Fruit fly (Drosophila melanogaster) whole organism, embryonic: ENCODE measurements around the gene alpha-Man-Ia.
A peak's percentile ranks its signal among the peaks of the same experiment; 100 is the strongest.

Experiments
- BtbVII ChIP-seq: fragments of 200-800 bp; sonication (Bioruptor generic); optimal IDR thresholded peaks from 3 replicates; lab custom pipeline; 2017; ENCODE audit warnings: missing biosample characterization, mild to moderate bottlenecking, missing genetic modification characterization
- CG11560 ChIP-seq: fragments of 200-800 bp; sonication (Bioruptor generic); IDR thresholded peaks from 3 replicates; pipeline ENCODE4 v1.3.6; 2022; ENCODE audit warnings: missing biosample characterization, missing genetic modification characterization
- CG14014 ChIP-seq: fragments of 200-800 bp; sonication (Bioruptor generic); IDR thresholded peaks from 2 replicates; pipeline ENCODE4 v1.3.6; 2022; ENCODE audit warnings: missing biosample characterization, missing genetic modification characterization
- CG17829 ChIP-seq: fragments of 200-800 bp; optimal IDR thresholded peaks from 2 replicates; lab custom pipeline; 2019; ENCODE audit warnings: missing biosample characterization, mild to moderate bottlenecking, missing genetic modification characterization, moderate library complexity
- CG2199 ChIP-seq: fragments of 200-800 bp; sonication (Bioruptor generic); IDR thresholded peaks from 3 replicates; pipeline ENCODE4 v1.3.6; 2022; ENCODE audit warnings: missing biosample characterization, missing genetic modification characterization
- CG2678 ChIP-seq: fragments of 200-800 bp; sonication (Bioruptor generic); optimal IDR thresholded peaks from 3 replicates; lab custom pipeline; 2019; ENCODE audit warnings: missing biosample characterization, mild to moderate bottlenecking, missing genetic modification characterization, moderate library complexity
- CG3163 ChIP-seq: fragments of 200-800 bp; sonication (Bioruptor generic); optimal IDR thresholded peaks from 3 replicates; lab custom pipeline; 2016; ENCODE audit warnings: missing biosample characterization, missing genetic modification characterization
- CG32532 ChIP-seq: fragments of 200-800 bp; sonication (Bioruptor generic); IDR thresholded peaks from 2 replicates; pipeline ENCODE4 v1.3.6; 2022; ENCODE audit warnings: missing biosample characterization, missing genetic modification characterization
- CG34224 ChIP-seq: fragments of 200-800 bp; sonication (Bioruptor generic); IDR thresholded peaks from 3 replicates; pipeline ENCODE4 v1.3.6; 2022; ENCODE audit warnings: missing biosample characterization, missing genetic modification characterization; ENCODE audit not compliant: partially characterized antibody
- CG4707 ChIP-seq: fragments of 200-800 bp; sonication (Bioruptor generic); optimal IDR thresholded peaks from 2 replicates; lab custom pipeline; 2018; ENCODE audit warnings: missing biosample characterization, mild to moderate bottlenecking, missing genetic modification characterization, moderate library complexity
- CG6683 ChIP-seq: fragments of 200-800 bp; sonication (Bioruptor generic); optimal IDR thresholded peaks from 2 replicates; lab custom pipeline; 2017; ENCODE audit warnings: missing biosample characterization, mild to moderate bottlenecking, missing genetic modification characterization, missing genetic modification reagents
- CG7987 ChIP-seq: fragments of 200-800 bp; sonication (Bioruptor generic); optimal IDR thresholded peaks from 2 replicates; lab custom pipeline; 2018; ENCODE audit warnings: missing biosample characterization, mild to moderate bottlenecking, missing genetic modification characterization, moderate library complexity
- CG8089 ChIP-seq: fragments of 200-800 bp; sonication (Bioruptor generic); optimal IDR thresholded peaks from 3 replicates; lab custom pipeline; 2016; ENCODE audit warnings: missing biosample characterization, missing genetic modification characterization
- CG9609 ChIP-seq: fragments of 200-800 bp; sonication (Bioruptor generic); optimal IDR thresholded peaks from 3 replicates; lab custom pipeline; 2016; ENCODE audit warnings: missing biosample characterization, missing genetic modification characterization
- CG9817 ChIP-seq: fragments of 200-800 bp; sonication (Bioruptor generic); optimal IDR thresholded peaks from 2 replicates; lab custom pipeline; 2018; ENCODE audit warnings: missing biosample characterization, mild to moderate bottlenecking, missing genetic modification characterization, moderate library complexity
- D19A ChIP-seq: fragments of 200-800 bp; optimal IDR thresholded peaks from 3 replicates; lab custom pipeline; 2019; ENCODE audit warnings: missing biosample characterization, mild to moderate bottlenecking, missing genetic modification characterization, moderate library complexity
- Dp ChIP-seq: fragments of 200-800 bp; sonication (Bioruptor generic); optimal IDR thresholded peaks from 2 replicates; lab custom pipeline; 2018; ENCODE audit warnings: missing biosample characterization, mild to moderate bottlenecking, missing genetic modification characterization, moderate library complexity
- Ets65A ChIP-seq: fragments of 200-800 bp; sonication (Bioruptor generic); peaks from one replicate; lab custom pipeline; 2016; ENCODE audit warnings: missing biosample characterization, missing genetic modification characterization
- HLHmδ ChIP-seq: fragments of 200-800 bp; sonication (Bioruptor generic); optimal IDR thresholded peaks from 2 replicates; lab custom pipeline; 2018; ENCODE audit warnings: missing biosample characterization, mild to moderate bottlenecking, missing genetic modification characterization, moderate library complexity
- Hand ChIP-seq: fragments of 200-800 bp; sonication (Bioruptor generic); optimal IDR thresholded peaks from 2 replicates; lab custom pipeline; 2017; ENCODE audit warnings: mild to moderate bottlenecking, missing biosample characterization, missing genetic modification reagents, missing genetic modification characterization
- Myb ChIP-seq: fragments of 200-800 bp; sonication (Bioruptor generic); optimal IDR thresholded peaks from 2 replicates; lab custom pipeline; 2016; ENCODE audit warnings: missing biosample characterization, missing genetic modification characterization
- NFAT ChIP-seq: fragments of 200-800 bp; sonication (Bioruptor generic); IDR thresholded peaks from 2 replicates; pipeline ENCODE4 v1.3.6; 2022; ENCODE audit warnings: missing biosample characterization, missing genetic modification characterization
- Neu2 ChIP-seq: fragments of 200-800 bp; sonication (Bioruptor generic); optimal IDR thresholded peaks from 3 replicates; lab custom pipeline; 2016; ENCODE audit warnings: missing biosample characterization, missing genetic modification characterization, borderline replicate concordance
- Opbp ChIP-seq: fragments of 200-800 bp; sonication (Bioruptor generic); IDR thresholded peaks from 3 replicates; pipeline ENCODE4 v1.3.6; 2022; ENCODE audit warnings: missing biosample characterization, missing genetic modification characterization; ENCODE audit not compliant: partially characterized antibody
- Pdp1 ChIP-seq, 2 experiments: fragments of 200-800 bp; sonication (Bioruptor generic); optimal IDR thresholded peaks; 3 replicates each; lab custom pipeline; 2016; ENCODE audit warnings: missing biosample characterization in 2 of 2, missing genetic modification characterization in 2 of 2, mild to moderate bottlenecking in 1 of 2, moderate library complexity in 1 of 2
- Ptx1 ChIP-seq: fragments of 200-800 bp; sonication (Bioruptor generic); IDR thresholded peaks from 2 replicates; pipeline ENCODE4 v1.3.6; 2022; ENCODE audit warnings: missing biosample characterization, missing genetic modification characterization
- Rx ChIP-seq: fragments of 200-800 bp; sonication (Bioruptor generic); IDR thresholded peaks from 2 replicates; pipeline ENCODE4 v1.3.6; 2022; ENCODE audit warnings: missing biosample characterization, missing genetic modification characterization
- Sry-δ ChIP-seq: fragments of 200-800 bp; sonication (Bioruptor generic); optimal IDR thresholded peaks from 2 replicates; lab custom pipeline; 2016; ENCODE audit warnings: missing biosample characterization, missing genetic modification characterization
- Xrp1 ChIP-seq: fragments of 200-800 bp; sonication (Bioruptor generic); IDR thresholded peaks from 2 replicates; pipeline ENCODE4 v1.3.6; 2022; ENCODE audit warnings: missing biosample characterization, missing genetic modification characterization
- ase ChIP-seq: fragments of 200-800 bp; sonication (Bioruptor generic); IDR thresholded peaks from 3 replicates; pipeline ENCODE4 v1.3.6; 2022; ENCODE audit warnings: missing biosample characterization, missing genetic modification characterization
- ato ChIP-seq: fragments of 200-800 bp; sonication (Bioruptor generic); IDR thresholded peaks from 2 replicates; pipeline ENCODE4 v1.3.6; 2022; ENCODE audit warnings: missing biosample characterization, missing genetic modification characterization; ENCODE audit not compliant: partially characterized antibody
- bab2 ChIP-seq: fragments of 200-800 bp; sonication (Bioruptor generic); optimal IDR thresholded peaks from 2 replicates; lab custom pipeline; 2016; ENCODE audit warnings: missing biosample characterization, missing genetic modification characterization
- caup ChIP-seq: fragments of 200-800 bp; sonication (Bioruptor generic); optimal IDR thresholded peaks from 3 replicates; lab custom pipeline; 2017; ENCODE audit warnings: missing biosample characterization, mild to moderate bottlenecking, missing genetic modification characterization, moderate library complexity; ENCODE audit not compliant: severe bottlenecking
- chinmo ChIP-seq: fragments of 200-800 bp; sonication (Bioruptor generic); IDR thresholded peaks from 4 replicates; pipeline ENCODE4 v1.3.6; 2022; ENCODE audit warnings: missing biosample characterization, missing genetic modification characterization; ENCODE audit not compliant: partially characterized antibody
- gem ChIP-seq: fragments of 200-800 bp; sonication (Bioruptor generic); optimal IDR thresholded peaks from 2 replicates; lab custom pipeline; 2019; ENCODE audit warnings: missing biosample characterization, mild to moderate bottlenecking, missing genetic modification characterization, moderate library complexity
- grn ChIP-seq: fragments of 200-800 bp; sonication (Bioruptor generic); optimal IDR thresholded peaks from 3 replicates; lab custom pipeline; 2017; ENCODE audit warnings: missing biosample characterization, missing genetic modification characterization
- ham ChIP-seq: fragments of 200-800 bp; sonication (Bioruptor generic); IDR thresholded peaks from 2 replicates; pipeline ENCODE4 v1.3.6; 2022; ENCODE audit warnings: missing biosample characterization, missing genetic modification characterization
- hbn ChIP-seq: fragments of 200-800 bp; sonication (Bioruptor generic); IDR thresholded peaks from 2 replicates; pipeline ENCODE4 v1.3.6; 2022; ENCODE audit warnings: missing biosample characterization, missing genetic modification characterization; ENCODE audit not compliant: partially characterized antibody
- lab ChIP-seq: fragments of 200-800 bp; sonication (Bioruptor generic); optimal IDR thresholded peaks from 3 replicates; lab custom pipeline; 2017; ENCODE audit warnings: missing biosample characterization, missing genetic modification characterization, mild to moderate bottlenecking, moderate library complexity, missing genetic modification reagents
- lmd ChIP-seq: fragments of 200-800 bp; sonication (Bioruptor generic); IDR thresholded peaks from 2 replicates; pipeline ENCODE4 v1.3.6; 2022; ENCODE audit warnings: missing biosample characterization, missing genetic modification characterization
- lola ChIP-seq, 3 experiments: fragments of >200 bp in 2 of 3; fragments of 200-800 bp in 1 of 3; sonication (Bioruptor generic) in 1 of 3; optimal IDR thresholded peaks; 2 replicates each; lab custom pipeline; 2017 to 2019; ENCODE audit warnings: missing biosample characterization in 3 of 3, missing genetic modification characterization in 3 of 3, mild to moderate bottlenecking in 1 of 3, moderate library complexity in 1 of 3
- pb ChIP-seq: fragments of 200-800 bp; sonication (Bioruptor generic); optimal IDR thresholded peaks from 3 replicates; lab custom pipeline; 2016; ENCODE audit warnings: missing biosample characterization, missing genetic modification characterization
- phol ChIP-seq: fragments of 200-800 bp; sonication (Bioruptor generic); optimal IDR thresholded peaks from 3 replicates; lab custom pipeline; 2018; ENCODE audit warnings: missing biosample characterization, mild to moderate bottlenecking, missing genetic modification characterization, moderate library complexity
- tgo ChIP-seq: fragments of 200-800 bp; sonication (Bioruptor generic); IDR thresholded peaks from 3 replicates; pipeline ENCODE4 v1.3.6; 2022; ENCODE audit warnings: missing biosample characterization, missing genetic modification characterization
- tna ChIP-seq: fragments of 200-800 bp; sonication (Bioruptor generic); IDR thresholded peaks from 2 replicates; pipeline ENCODE4 v1.3.6; 2022; ENCODE audit warnings: missing biosample characterization, missing genetic modification characterization; ENCODE audit not compliant: partially characterized antibody
- trem ChIP-seq: fragments of 200-800 bp; optimal IDR thresholded peaks from 3 replicates; lab custom pipeline; 2019; ENCODE audit warnings: missing biosample characterization, mild to moderate bottlenecking, missing genetic modification characterization, moderate library complexity
- unc-4 ChIP-seq: fragments of 200-800 bp; sonication (Bioruptor generic); IDR thresholded peaks from 2 replicates; pipeline ENCODE4 v1.3.6; 2022; ENCODE audit warnings: missing biosample characterization, missing genetic modification characterization; ENCODE audit not compliant: partially characterized antibody

The alpha-Man-Ia gene

dm6 chrX:10367801-10368203 is 42.0 kb upstream of the alpha-Man-Ia start, which contains the start of gene CG17841 (continued):
- peak in 1 of 2 experiments; percentile 38 for TF ChIP-seq Pdp1 (GFP tag; optimal IDR thresholded peaks at IDR 0.05; lab: Kevin White, UChicago)
- no peak for TF ChIP-seq gem (tag; lab: Kevin White, UChicago)
- TF ChIP-seq ham (GFP tag; lab: Robert Waterston, UW) = no peak
- TF ChIP-seq ase (GFP tag; lab: Robert Waterston, UW) = no peak
- TF ChIP-seq Dp (GFP tag; lab: Kevin White, UChicago) = peak; percentile 83
- no peak for TF ChIP-seq CG8089 (GFP tag; lab: Kevin White, UChicago)
- no peak for TF ChIP-seq D19A (tag; lab: Kevin White, UChicago)
- 0 out of 2 replicates have a peak, but pooled peaks have one; percentile 20 for TF ChIP-seq hbn (GFP tag; lab: Robert Waterston, UW)
- no peak for TF ChIP-seq bab2 (GFP tag; lab: Kevin White, UChicago)
- no peak for TF ChIP-seq lola (GFP tag; optimal IDR thresholded peaks at IDR 0.05; lab: Kevin White, UChicago)
- no peak for TF ChIP-seq NFAT (GFP tag; lab: Robert Waterston, UW)
- no peak for TF ChIP-seq Rx (GFP tag; lab: Robert Waterston, UW)
- TF ChIP-seq BtbVII (GFP tag; lab: Kevin White, UChicago) = no peak
- TF ChIP-seq CG2678 (tag; lab: Kevin White, UChicago) = no peak
- peak; percentile 84 for TF ChIP-seq Neu2 (GFP tag; lab: Kevin White, UChicago)
- no peak for TF ChIP-seq Xrp1
- TF ChIP-seq Sry-δ (GFP tag; lab: Kevin White, UChicago) = peak; percentile 75
- peak; percentile 3 for TF ChIP-seq CG17829 (tag; lab: Kevin White, UChicago)
- TF ChIP-seq caup = no peak
- TF ChIP-seq grn (GFP tag; lab: Kevin White, UChicago) = no peak
- TF ChIP-seq CG9609 (GFP tag; lab: Kevin White, UChicago) = peak; percentile 17
- TF ChIP-seq Ptx1 = no peak
- 0 out of 3 replicates have a peak, but pooled peaks have one; percentile 50 for TF ChIP-seq Opbp (GFP tag; lab: Robert Waterston, UW)
- no peak for TF ChIP-seq Ets65A (GFP tag; lab: Kevin White, UChicago)
- 0 out of 2 replicates have a peak, but pooled peaks have one; percentile 12 for TF ChIP-seq tna (GFP tag; lab: Robert Waterston, UW)
- TF ChIP-seq Myb = peak; percentile 80
- TF ChIP-seq chinmo = 0 out of 4 replicates have a peak, but pooled peaks have one; percentile 26
- TF ChIP-seq CG2199 (GFP tag; lab: Robert Waterston, UW) = no peak
- no peak for TF ChIP-seq CG4707

- TF ChIP-seq CG11560 (tag; lab: Robert Waterston, UW) = no peak
- no peak for TF ChIP-seq CG14014
- TF ChIP-seq unc-4 (GFP tag; lab: Robert Waterston, UW) = no peak
- no peak for TF ChIP-seq HLHmδ (GFP tag; lab: Kevin White, UChicago)
- no peak for TF ChIP-seq CG32532
- TF ChIP-seq pb (GFP tag; lab: Kevin White, UChicago) = no peak
These were observed 41.6 kb upstream of the alpha-Man-Ia start, which contains the start of gene CG32679 for dm6 chrX:10367372-10367771. Gene CG32679 (minus strand): TSS chrX:10367472.

dm6 chrX:10365748-10366415 is 40.1 kb upstream of the alpha-Man-Ia start:
- peak; percentile 14 for TF ChIP-seq lab (GFP tag; lab: Kevin White, UChicago)
- TF ChIP-seq pb (GFP tag; lab: Kevin White, UChicago) = no peak
- peak; percentile 15 for TF ChIP-seq phol (tag; lab: Kevin White, UChicago)
- TF ChIP-seq CG7987 (GFP tag; lab: Kevin White, UChicago) = no peak
- no peak for TF ChIP-seq CG6683 (GFP tag; lab: Kevin White, UChicago)
- no peak for TF ChIP-seq lmd (GFP tag; lab: Robert Waterston, UW)
- no peak for TF ChIP-seq CG3163
- TF ChIP-seq Hand = no peak
- TF ChIP-seq CG9817 = no peak
- no peak for TF ChIP-seq tgo (GFP tag; lab: Robert Waterston, UW)
- TF ChIP-seq trem = peak; percentile 27
- peak; percentile 91 for TF ChIP-seq CG34224 (GFP tag; lab: Robert Waterston, UW)
- peak; percentile 97 for TF ChIP-seq ato (GFP tag; lab: Robert Waterston, UW)
